Fruit fly (Drosophila melanogaster) whole organism, prepupa: ENCODE results near the gene CG1943.

ENCODE experiments used
- CG11294 ChIP-seq: fragments of 200-800 bp; sonication (Bioruptor generic); IDR thresholded peaks from 2 replicates; pipeline ENCODE4 v1.3.6; 2022; ENCODE audit warnings: missing biosample characterization, missing genetic modification characterization
- CG6854 ChIP-seq: fragments of 200-800 bp; sonication (Bioruptor generic); optimal IDR thresholded peaks from 2 replicates; lab custom pipeline; 2017; ENCODE audit warnings: missing biosample characterization, mild to moderate bottlenecking, missing genetic modification characterization

DNA sequence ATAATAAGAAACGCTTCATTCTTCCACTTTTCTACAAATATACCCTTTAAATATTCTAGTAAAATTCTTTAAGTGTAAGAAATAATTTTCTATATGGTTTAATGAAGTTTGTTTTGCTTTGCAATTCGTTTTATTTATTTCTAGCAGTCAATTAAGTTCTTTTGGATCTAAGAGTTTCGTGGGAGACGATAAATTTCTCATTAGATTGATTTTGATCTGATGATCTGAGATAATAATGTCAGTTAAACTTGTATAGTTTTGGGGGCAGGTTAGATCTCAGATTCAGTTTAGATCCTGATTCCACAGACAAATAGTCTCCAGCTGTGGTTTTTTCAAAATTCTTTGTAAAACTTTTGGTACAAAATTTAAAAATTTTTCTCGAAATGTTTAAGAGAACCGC is 15.6 kb upstream of the CG1943 start, which contains the start of gene dj:
- no peak for TF ChIP-seq CG6854
- TF ChIP-seq CG11294 (GFP tag; lab: Robert Waterston, UW) = no peak
